Worm (Caenorhabditis elegans) whole organism, young adult: ENCODE data around the gene B0244.16.

Experiments used
- C17E4.6 ChIP-seq: fragments of 200-800 bp; sonication (Bioruptor generic); IDR thresholded peaks from 2 replicates; pipeline ENCODE4 v1.3.6; 2022; ENCODE audit warnings: missing genetic modification reagents, missing genetic modification characterization, missing compliant biosample characterization
- F10E7.11 ChIP-seq: sonication (generic microtip); optimal IDR thresholded peaks from 2 replicates; lab custom pipeline; 2017; ENCODE audit warnings: mild to moderate bottlenecking, missing genetic modification characterization, moderate library complexity, missing compliant biosample characterization
- F23B12.7 ChIP-seq: sonication (generic microtip); optimal IDR thresholded peaks from 2 replicates; lab custom pipeline; 2017; ENCODE audit warnings: missing genetic modification characterization, mild to moderate bottlenecking, missing compliant biosample characterization, antibody characterized with exemption, moderate library complexity; ENCODE audit not compliant: insufficient read depth
- F33H1.4 ChIP-seq: fragments of 200-800 bp; sonication (Bioruptor generic); IDR thresholded peaks from 2 replicates; pipeline ENCODE4 v1.3.6; 2022; ENCODE audit warnings: missing genetic modification reagents, missing genetic modification characterization, missing compliant biosample characterization
- F39B2.1 ChIP-seq: fragments of 200-800 bp; sonication (Bioruptor generic); IDR thresholded peaks from 2 replicates; pipeline ENCODE4 v1.3.6; 2022; ENCODE audit warnings: missing genetic modification reagents, missing genetic modification characterization, missing compliant biosample characterization
- F49E8.2 ChIP-seq: sonication (generic microtip); optimal IDR thresholded peaks from 3 replicates; lab custom pipeline; 2017; ENCODE audit warnings: missing genetic modification characterization, mild to moderate bottlenecking, missing compliant biosample characterization, antibody characterized with exemption, moderate library complexity; ENCODE audit not compliant: insufficient read depth
- F52B5.7 ChIP-seq: sonication (generic microtip); optimal IDR thresholded peaks from 2 replicates; lab custom pipeline; 2016; ENCODE audit warnings: mild to moderate bottlenecking, missing genetic modification characterization, missing compliant biosample characterization
- Y53G8AR.9 ChIP-seq: fragments of 200-800 bp; sonication (Bioruptor generic); conservative IDR thresholded peaks from 2 replicates; pipeline ENCODE4 v1.3.6; 2022; ENCODE audit warnings: missing genetic modification reagents, missing genetic modification characterization, missing compliant biosample characterization
- ZK185.1 ChIP-seq: sonication (generic microtip); optimal IDR thresholded peaks from 2 replicates; lab custom pipeline; 2016; ENCODE audit warnings: mild to moderate bottlenecking, missing genetic modification characterization, missing compliant biosample characterization; ENCODE audit not compliant: poor library complexity, severe bottlenecking
- akir-1 ChIP-seq: fragments of 200-800 bp; sonication (Bioruptor generic); optimal IDR thresholded peaks from 2 replicates; lab custom pipeline; 2018; ENCODE audit warnings: mild to moderate bottlenecking, missing genetic modification characterization, moderate library complexity, missing compliant biosample characterization
- ama-1 ChIP-seq, 3 experiments: fragments of 150-350 bp in 1 of 3; sonication (generic microtip) in 2 of 3; optimal IDR thresholded peaks; 2 replicates each; lab custom pipeline; 2014 to 2018; ENCODE audit warnings: missing biosample characterization in 2 of 3, missing genetic modification characterization in 2 of 3, missing genetic modification reagents in 2 of 3
- atf-7 ChIP-seq: sonication (generic microtip); optimal IDR thresholded peaks from 2 replicates; lab custom pipeline; 2017; ENCODE audit warnings: mild to moderate bottlenecking, missing genetic modification characterization, missing compliant biosample characterization
- athp-1 ChIP-seq: sonication (generic microtip); optimal IDR thresholded peaks from 2 replicates; lab custom pipeline; 2017; ENCODE audit warnings: mild to moderate bottlenecking, missing genetic modification characterization, missing compliant biosample characterization
- attf-3 ChIP-seq: fragments of 200-800 bp; sonication (Bioruptor generic); conservative IDR thresholded peaks from 2 replicates; pipeline ENCODE4 v1.3.6; 2022; ENCODE audit warnings: missing genetic modification reagents, missing genetic modification characterization, missing compliant biosample characterization
- attf-5 ChIP-seq: fragments of 200-800 bp; sonication (Bioruptor generic); optimal IDR thresholded peaks from 2 replicates; lab custom pipeline; 2018; ENCODE audit warnings: mild to moderate bottlenecking, missing genetic modification characterization, missing compliant biosample characterization
- cebp-1 ChIP-seq, 2 experiments: fragments of 200-800 bp in 1 of 2; sonication (Bioruptor generic) in 1 of 2; sonication (generic microtip) in 1 of 2; IDR thresholded peaks in 1 of 2; optimal IDR thresholded peaks in 1 of 2; 2 replicates each; pipeline versions ENCODE4 v1.3.6 to Lab custom; 2017 to 2022; ENCODE audit warnings: missing compliant biosample characterization in 2 of 2, missing genetic modification characterization in 2 of 2, mild to moderate bottlenecking in 1 of 2, missing genetic modification reagents in 1 of 2, moderate library complexity in 1 of 2
- ceh-100 ChIP-seq: fragments of 200-800 bp; sonication (Bioruptor generic); IDR thresholded peaks from 2 replicates; pipeline ENCODE4 v1.3.6; 2022; ENCODE audit warnings: missing genetic modification reagents, missing genetic modification characterization, missing compliant biosample characterization
- ceh-27 ChIP-seq: fragments of 200-800 bp; sonication (Bioruptor generic); optimal IDR thresholded peaks from 2 replicates; lab custom pipeline; 2018; ENCODE audit warnings: mild to moderate bottlenecking, missing genetic modification characterization, moderate library complexity, missing compliant biosample characterization
- die-1 ChIP-seq: sonication (generic microtip); optimal IDR thresholded peaks from 2 replicates; lab custom pipeline; 2016; ENCODE audit warnings: missing genotype, mild to moderate bottlenecking, missing genetic modification characterization, missing compliant biosample characterization
- dpff-1 ChIP-seq: sonication (generic microtip); optimal IDR thresholded peaks from 2 replicates; lab custom pipeline; 2017; ENCODE audit warnings: mild to moderate bottlenecking, missing genetic modification characterization, missing compliant biosample characterization
- ekl-4 ChIP-seq: fragments of 200-800 bp; sonication (Bioruptor generic); IDR thresholded peaks from 2 replicates; pipeline ENCODE4 v1.3.6; 2022; ENCODE audit warnings: missing genetic modification reagents, missing genetic modification characterization, missing compliant biosample characterization
- ets-4 ChIP-seq: fragments of 200-800 bp; sonication (Bioruptor generic); optimal IDR thresholded peaks from 2 replicates; lab custom pipeline; 2018; ENCODE audit warnings: mild to moderate bottlenecking, missing genetic modification characterization, missing compliant biosample characterization
- gei-17 ChIP-seq: fragments of 200-800 bp; sonication (Bioruptor generic); optimal IDR thresholded peaks from 2 replicates; lab custom pipeline; 2018; ENCODE audit warnings: mild to moderate bottlenecking, missing genetic modification characterization, missing compliant biosample characterization
- him-1 ChIP-seq: sonication (generic microtip); optimal IDR thresholded peaks from 2 replicates; lab custom pipeline; 2016; ENCODE audit warnings: missing genotype, missing genetic modification reagents, missing genetic modification characterization, missing compliant biosample characterization
- hmg-1.2 ChIP-seq: fragments of 200-800 bp; sonication (Bioruptor generic); IDR thresholded peaks from 2 replicates; pipeline ENCODE4 v1.3.6; 2022; ENCODE audit warnings: missing genetic modification reagents, missing genetic modification characterization, missing compliant biosample characterization
- let-607 ChIP-seq, 2 experiments: fragments of 200-800 bp in 1 of 2; sonication (Bioruptor generic) in 1 of 2; sonication (generic microtip) in 1 of 2; optimal IDR thresholded peaks; 2 replicates each; lab custom pipeline; 2016 to 2018; ENCODE audit warnings: mild to moderate bottlenecking in 2 of 2, missing compliant biosample characterization in 2 of 2, missing genetic modification characterization in 2 of 2, moderate library complexity in 2 of 2, missing genotype in 1 of 2
- lin-35 ChIP-seq, 3 experiments: fragments of 150-350 bp in 2 of 3; sonication (generic microtip) in 1 of 3; optimal IDR thresholded peaks; 2 replicates each; lab custom pipeline; 2014 to 2018; ENCODE audit warnings: missing biosample characterization in 3 of 3, missing genetic modification characterization in 3 of 3, missing genetic modification reagents in 3 of 3
- lin-54 ChIP-seq: fragments of 200-800 bp; sonication (Bioruptor generic); optimal IDR thresholded peaks from 2 replicates; lab custom pipeline; 2018; ENCODE audit warnings: mild to moderate bottlenecking, missing genetic modification characterization, missing compliant biosample characterization
- lir-1 ChIP-seq: fragments of 200-800 bp; sonication (Bioruptor generic); conservative IDR thresholded peaks from 2 replicates; pipeline ENCODE4 v1.3.6; 2022; ENCODE audit warnings: missing genetic modification reagents, missing genetic modification characterization, missing compliant biosample characterization
- lsl-1 ChIP-seq: fragments of 200-800 bp; sonication (Bioruptor generic); optimal IDR thresholded peaks from 2 replicates; lab custom pipeline; 2018; ENCODE audit warnings: mild to moderate bottlenecking, missing genetic modification characterization, moderate library complexity, missing compliant biosample characterization
- madf-10 ChIP-seq: sonication (generic microtip); optimal IDR thresholded peaks from 2 replicates; lab custom pipeline; 2016; ENCODE audit warnings: mild to moderate bottlenecking, missing genetic modification characterization, missing compliant biosample characterization
- madf-3 ChIP-seq: fragments of 200-800 bp; sonication (Bioruptor generic); IDR thresholded peaks from 2 replicates; pipeline ENCODE4 v1.3.6; 2022; ENCODE audit warnings: missing genetic modification reagents, missing genetic modification characterization, missing compliant biosample characterization
- madf-6 ChIP-seq: fragments of 200-800 bp; sonication (Bioruptor generic); IDR thresholded peaks from 2 replicates; pipeline ENCODE4 v1.3.6; 2022; ENCODE audit warnings: missing genetic modification reagents, missing genetic modification characterization, missing compliant biosample characterization
- mcd-1 ChIP-seq: fragments of 200-800 bp; sonication (Bioruptor generic); IDR thresholded peaks from 2 replicates; pipeline ENCODE4 v1.3.6; 2022; ENCODE audit warnings: missing genetic modification reagents, missing genetic modification characterization, missing compliant biosample characterization
- pha-4 ChIP-seq: fragments of 150-350 bp; sonication (generic microtip); optimal IDR thresholded peaks from 2 replicates; lab custom pipeline; 2014; ENCODE audit warnings: missing biosample characterization, missing genetic modification reagents, missing genetic modification characterization
- rec-8 ChIP-seq, 2 experiments: sonication (generic microtip); optimal IDR thresholded peaks; 2 replicates each; lab custom pipeline; 2016; ENCODE audit warnings: mild to moderate bottlenecking in 2 of 2, missing genetic modification characterization in 2 of 2, missing genetic modification reagents in 2 of 2, missing genotype in 2 of 2, missing biosample characterization in 1 of 2, missing compliant biosample characterization in 1 of 2, moderate library complexity in 1 of 2
- snpc-1.3 ChIP-seq: sonication (generic microtip); optimal IDR thresholded peaks from 2 replicates; lab custom pipeline; 2017; ENCODE audit warnings: missing genetic modification characterization, mild to moderate bottlenecking, missing compliant biosample characterization, antibody characterized with exemption, moderate library complexity, missing genotype, missing genetic modification reagents; ENCODE audit not compliant: insufficient read depth
- snpc-3.4 ChIP-seq: sonication (generic microtip); optimal IDR thresholded peaks from 2 replicates; lab custom pipeline; 2017; ENCODE audit warnings: missing genetic modification characterization, mild to moderate bottlenecking, missing compliant biosample characterization, antibody characterized with exemption, moderate library complexity, missing genotype, missing genetic modification reagents
- snpc-4 ChIP-seq, 5 experiments: fragments of 150-350 bp in 1 of 5; sonication (generic microtip) in 4 of 5; optimal IDR thresholded peaks; 2 replicates each; lab custom pipeline; 2014 to 2018; ENCODE audit warnings: missing genetic modification characterization in 5 of 5, missing biosample characterization in 3 of 5, antibody characterized with exemption in 2 of 5, mild to moderate bottlenecking in 2 of 5, missing compliant biosample characterization in 2 of 5, missing genotype in 2 of 5, moderate library complexity in 2 of 5, missing genetic modification reagents in 1 of 5
- tbp1 ChIP-seq: fragments of 200-800 bp; sonication (Bioruptor generic); optimal IDR thresholded peaks from 2 replicates; lab custom pipeline; 2018; ENCODE audit warnings: mild to moderate bottlenecking, missing genetic modification characterization, missing compliant biosample characterization
- zfh-2 ChIP-seq: fragments of 200-800 bp; sonication (Bioruptor generic); conservative IDR thresholded peaks from 2 replicates; pipeline ENCODE4 v1.3.6; 2022; ENCODE audit warnings: missing genetic modification reagents, missing genetic modification characterization, missing compliant biosample characterization

Gene B0244.16

DNA sequence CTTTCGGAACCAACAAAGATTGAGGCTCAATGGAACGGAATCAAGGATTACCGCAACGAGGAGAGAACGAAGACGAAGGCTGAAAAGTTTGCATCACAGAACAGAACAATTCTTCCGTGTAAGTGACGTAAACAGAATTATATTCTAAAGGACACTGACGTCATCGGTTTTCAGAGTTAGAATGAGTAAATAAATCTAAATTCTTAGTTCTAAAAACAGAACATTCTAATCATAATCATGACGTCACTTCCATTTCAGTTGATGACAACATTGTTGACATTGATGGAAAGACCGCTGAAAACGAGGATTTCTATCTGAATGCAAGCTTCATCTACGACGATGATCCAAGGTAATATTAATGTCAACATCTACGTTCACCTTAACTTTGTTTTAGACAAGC lies 23.2 kb downstream of the B0244.16 start:
- TF ChIP-seq hmg-1.2 (GFP tag; lab: Robert Waterston, UW) (no peak), gei-17 (no peak), ama-1 (optimal IDR thresholded peaks at IDR 0.05; lab: Kevin White, UChicago) (no peak), ama-1 (GFP tag; optimal IDR thresholded peaks at IDR 0.05; lab: Kevin White, UChicago) (peak in 1 of 2 experiments; percentile 13), atf-7 (tag; lab: Kevin White, UChicago) (peak; percentile 43)

- peak; percentile 94 for TF ChIP-seq tbp1 (GFP tag; lab: Kevin White, UChicago)
- no peak for TF ChIP-seq pha-4
- TF ChIP-seq madf-10 (tag; lab: Kevin White, UChicago) = peak; percentile 50
- TF ChIP-seq lin-54 (GFP tag; lab: Kevin White, UChicago) = peak; percentile 53
- TF ChIP-seq F52B5.7 (tag; lab: Kevin White, UChicago) = no peak
- no peak for TF ChIP-seq F49E8.2 (tag; lab: Kevin White, UChicago)
- peak; percentile 72 for TF ChIP-seq die-1 (tag; lab: Kevin White, UChicago)
- TF ChIP-seq lin-35 (GFP tag; optimal IDR thresholded peaks at IDR 0.05; lab: Kevin White, UChicago) = peak in 1 of 3 experiments; percentile 31
- 0 out of 2 replicates have a peak, but pooled peaks have one; percentile 27 for TF ChIP-seq madf-6 (GFP tag; lab: Robert Waterston, UW)
- peak; percentile 28; the same call in 1 of the 2 replicates for TF ChIP-seq F33H1.4 (GFP tag; lab: Robert Waterston, UW)
- TF ChIP-seq snpc-4 (GFP tag; optimal IDR thresholded peaks at IDR 0.05; lab: Kevin White, UChicago) = no peak
- TF ChIP-seq snpc-4 (tag; optimal IDR thresholded peaks at IDR 0.05; lab: Kevin White, UChicago) = peak in 2 of 4 experiments; percentile 16 to 37
- no peak for TF ChIP-seq cebp-1 (GFP tag; IDR thresholded peaks at IDR 0.05; lab: Robert Waterston, UW)
- no peak for TF ChIP-seq cebp-1 (tag; optimal IDR thresholded peaks at IDR 0.05; lab: Kevin White, UChicago)
- peak; percentile 55 to 71 for TF ChIP-seq rec-8 (tag; optimal IDR thresholded peaks at IDR 0.05; lab: Kevin White, UChicago)
- TF ChIP-seq atf-7 (tag; lab: Kevin White, UChicago) = peak; percentile 22
- TF ChIP-seq akir-1 (GFP tag; lab: Kevin White, UChicago) = no peak
- TF ChIP-seq mcd-1 = 0 out of 2 replicates have a peak, but pooled peaks have one; percentile 19
- TF ChIP-seq zfh-2 (GFP tag; lab: Robert Waterston, UW) = peak; percentile 37; the same call in 1 of the 2 replicates
- TF ChIP-seq lsl-1 (GFP tag; lab: Kevin White, UChicago) = peak; percentile 15
- peak; percentile 73 for TF ChIP-seq snpc-1.3 (tag; lab: Kevin White, UChicago)
- no peak for TF ChIP-seq lir-1 (GFP tag; lab: Robert Waterston, UW)
- TF ChIP-seq ama-1 (optimal IDR thresholded peaks at IDR 0.05; lab: Kevin White, UChicago) = no peak
- peak; percentile 61 to 74 for TF ChIP-seq ama-1 (GFP tag; optimal IDR thresholded peaks at IDR 0.05; lab: Kevin White, UChicago)
- peak in 1 of 2 experiments; percentile 3 for TF ChIP-seq let-607 (tag; optimal IDR thresholded peaks at IDR 0.05; lab: Kevin White, UChicago)
- peak; percentile 66; the same call in 1 of the 2 replicates for TF ChIP-seq ekl-4 (GFP tag; lab: Robert Waterston, UW)
- peak; percentile 94 for TF ChIP-seq him-1 (tag; lab: Kevin White, UChicago)
- TF ChIP-seq attf-5 (GFP tag; lab: Kevin White, UChicago) = peak; percentile 44
- 0 out of 2 replicates have a peak, but pooled peaks have one; percentile 57 for TF ChIP-seq madf-3 (GFP tag; lab: Robert Waterston, UW)
- TF ChIP-seq dpff-1 (tag; lab: Kevin White, UChicago) = no peak
- TF ChIP-seq F39B2.1 = 0 out of 2 replicates have a peak, but pooled peaks have one; percentile 39
- TF ChIP-seq attf-3 (GFP tag; lab: Robert Waterston, UW) = 0 out of 2 replicates have a peak, but pooled peaks have one; percentile 41
- TF ChIP-seq C17E4.6 = no peak
- peak; percentile 18 for TF ChIP-seq F23B12.7
- TF ChIP-seq Y53G8AR.9 (GFP tag; lab: Robert Waterston, UW) = no peak
- TF ChIP-seq F10E7.11 (tag; lab: Kevin White, UChicago) = no peak
- no peak for TF ChIP-seq ets-4 (GFP tag; lab: Kevin White, UChicago)
- TF ChIP-seq ceh-27 (GFP tag; lab: Kevin White, UChicago) = peak; percentile 13
- TF ChIP-seq athp-1 = peak; percentile 61
- peak; percentile 64 for TF ChIP-seq ZK185.1 (tag; lab: Kevin White, UChicago)
- peak; percentile 66 for TF ChIP-seq snpc-3.4
- TF ChIP-seq ceh-100 (GFP tag; lab: Robert Waterston, UW) = no peak
Measured at ce11 chrIII:5769726-5770235, 29.0 kb downstream of the B0244.16 start, which contains the start of gene cutl-23. cutl-23 (plus strand) TSS chrIII:5770185.
